Worm (Caenorhabditis elegans) whole organism, midembryonic: ENCODE results near the gene gcy-6.

Experiments
- T22C8.4 ChIP-seq: fragments of 200-800 bp; sonication (Bioruptor generic); IDR thresholded peaks from 2 replicates; pipeline ENCODE4 v1.3.6; 2022; ENCODE audit warnings: missing genetic modification characterization, missing compliant biosample characterization
- cog-1 ChIP-seq: sonication (generic microtip); optimal IDR thresholded peaks from 2 replicates; lab custom pipeline; 2016; ENCODE audit warnings: missing genetic modification characterization, missing compliant biosample characterization
- flt-1 ChIP-seq: fragments of 200-800 bp; sonication (Bioruptor generic); IDR thresholded peaks from 2 replicates; pipeline ENCODE4 v1.3.6; 2022; ENCODE audit warnings: missing genetic modification characterization, missing compliant biosample characterization
- klf-2 ChIP-seq: fragments of 200-800 bp; sonication (Bioruptor generic); conservative IDR thresholded peaks from 2 replicates; pipeline ENCODE4 v1.3.6; 2022; ENCODE audit warnings: missing genetic modification reagents, missing genetic modification characterization, missing compliant biosample characterization
- med-1 ChIP-seq: sonication (generic microtip); optimal IDR thresholded peaks from 2 replicates; lab custom pipeline; 2017; ENCODE audit warnings: missing genetic modification characterization, mild to moderate bottlenecking, missing compliant biosample characterization, antibody characterized with exemption, missing genetic modification reagents; ENCODE audit not compliant: insufficient read depth
- ref-1 ChIP-seq: fragments of 200-800 bp; sonication (Bioruptor generic); conservative IDR thresholded peaks from 2 replicates; pipeline ENCODE4 v1.3.6; 2022; ENCODE audit warnings: missing genetic modification reagents, missing genetic modification characterization, missing compliant biosample characterization
- tab-1 ChIP-seq: fragments of 200-800 bp; sonication (Bioruptor generic); IDR thresholded peaks from 2 replicates; pipeline ENCODE4 v1.3.6; 2022; ENCODE audit warnings: missing genetic modification characterization, missing compliant biosample characterization
- ztf-23 ChIP-seq: fragments of 200-800 bp; sonication (Bioruptor generic); IDR thresholded peaks from 2 replicates; pipeline ENCODE4 v1.3.6; 2022; ENCODE audit warnings: missing genetic modification reagents, missing genetic modification characterization, missing compliant biosample characterization
- ztf-29 ChIP-seq: fragments of 200-800 bp; sonication (Bioruptor generic); IDR thresholded peaks from 2 replicates; pipeline ENCODE4 v1.3.6; 2022; ENCODE audit warnings: missing genetic modification reagents, missing genetic modification characterization, missing compliant biosample characterization

DNA sequence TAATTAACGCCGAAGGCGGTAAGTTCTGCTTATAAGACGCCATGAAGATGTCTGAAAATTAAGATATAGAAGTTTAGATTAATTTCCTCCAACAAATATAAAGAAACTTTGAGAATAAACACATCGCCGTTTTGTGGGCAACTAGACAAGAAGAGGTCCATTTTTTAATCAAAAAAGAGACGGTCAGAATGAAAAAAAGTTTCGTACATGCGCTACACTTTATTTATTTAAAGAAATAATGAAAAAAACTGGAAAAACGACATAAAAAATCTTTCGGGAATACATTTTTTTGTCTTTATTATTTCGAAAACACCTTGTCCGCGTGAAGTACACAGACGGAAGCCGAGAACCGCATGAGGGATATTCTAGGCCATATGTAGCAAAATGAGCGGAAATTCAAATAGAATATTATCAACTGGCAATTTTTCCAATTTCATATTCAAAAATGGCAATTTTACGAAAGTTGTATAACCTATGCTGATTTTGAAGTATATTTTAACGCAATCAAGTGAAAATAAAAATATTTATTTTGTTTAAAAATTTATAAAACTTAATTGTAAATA is 42.0 kb upstream of the gcy-6 start, which contains the start of gene sluh-7:
- TF ChIP-seq klf-2 (GFP tag; lab: Robert Waterston, UW), result 0 out of 2 replicates have a peak, but pooled peaks have one; percentile 31
- TF ChIP-seq cog-1, result peak; percentile 46
- no peak; the same call in 1 of the 2 replicates for TF ChIP-seq T22C8.4 (GFP tag; lab: Robert Waterston, UW)
- TF ChIP-seq flt-1, result peak; percentile 79
- peak; percentile 75 for TF ChIP-seq ztf-23
- no peak for TF ChIP-seq tab-1 (GFP tag; lab: Robert Waterston, UW)
- peak; percentile 70; the same call in 1 of the 2 replicates for TF ChIP-seq ztf-29 (GFP tag; lab: Robert Waterston, UW)
- no peak for TF ChIP-seq ref-1 (GFP tag; lab: Robert Waterston, UW)
- TF ChIP-seq med-1 (GFP tag; lab: Kevin White, UChicago), result no peak
